Fruit fly (Drosophila melanogaster) whole organism, prepupa: ENCODE data around the gene RhoL.

ENCODE experiments used
- CG10669 ChIP-seq: fragments of 200-800 bp; sonication (Bioruptor generic); optimal IDR thresholded peaks from 3 replicates; lab custom pipeline; 2018; ENCODE audit warnings: missing biosample characterization, mild to moderate bottlenecking, missing genetic modification characterization, moderate library complexity
- CG11762 ChIP-seq: fragments of 200-800 bp; sonication (Bioruptor generic); optimal IDR thresholded peaks from 3 replicates; lab custom pipeline; 2016; ENCODE audit warnings: missing biosample characterization, missing genetic modification characterization; ENCODE audit not compliant: insufficient read depth
- CG11902 ChIP-seq: fragments of 200-800 bp; sonication (Bioruptor generic); optimal IDR thresholded peaks from 3 replicates; lab custom pipeline; 2016; ENCODE audit warnings: missing biosample characterization, missing genetic modification characterization
- CG15336 ChIP-seq: fragments of 200-800 bp; sonication (Bioruptor generic); IDR thresholded peaks from 2 replicates; pipeline ENCODE4 v1.3.6; 2022; ENCODE audit warnings: missing biosample characterization, missing genetic modification characterization
- CG1621 ChIP-seq: fragments of 200-800 bp; sonication (Bioruptor generic); optimal IDR thresholded peaks from 3 replicates; lab custom pipeline; 2018; ENCODE audit warnings: missing biosample characterization, mild to moderate bottlenecking, missing genetic modification characterization
- CG3032 ChIP-seq: fragments of 200-800 bp; optimal IDR thresholded peaks from 2 replicates; lab custom pipeline; 2019; ENCODE audit warnings: missing biosample characterization, mild to moderate bottlenecking, missing genetic modification characterization, moderate library complexity
- CG32006 ChIP-seq: fragments of 200-800 bp; sonication (Bioruptor generic); optimal IDR thresholded peaks from 3 replicates; lab custom pipeline; 2017; ENCODE audit warnings: missing biosample characterization, mild to moderate bottlenecking, missing genetic modification characterization
- CG6163 ChIP-seq: fragments of 200-800 bp; sonication (Bioruptor generic); IDR thresholded peaks from 3 replicates; pipeline ENCODE4 v1.3.6; 2022; ENCODE audit warnings: missing biosample characterization, missing genetic modification characterization
- CG6792 ChIP-seq: fragments of 200-800 bp; sonication (Bioruptor generic); optimal IDR thresholded peaks from 3 replicates; lab custom pipeline; 2016; ENCODE audit warnings: missing biosample characterization, missing genetic modification characterization
- CG6854 ChIP-seq: fragments of 200-800 bp; sonication (Bioruptor generic); optimal IDR thresholded peaks from 2 replicates; lab custom pipeline; 2017; ENCODE audit warnings: missing biosample characterization, mild to moderate bottlenecking, missing genetic modification characterization
- CG7368 ChIP-seq: fragments of 200-800 bp; sonication (Bioruptor generic); optimal IDR thresholded peaks from 3 replicates; lab custom pipeline; 2016; ENCODE audit warnings: missing biosample characterization, missing genetic modification characterization
- CG8119 ChIP-seq: fragments of 200-800 bp; sonication (Bioruptor generic); IDR thresholded peaks from 3 replicates; pipeline ENCODE4 v1.3.6; 2022; ENCODE audit warnings: missing biosample characterization, missing genetic modification characterization
- CG8319 ChIP-seq: fragments of 200-800 bp; sonication (Bioruptor generic); optimal IDR thresholded peaks from 3 replicates; lab custom pipeline; 2016; ENCODE audit warnings: missing biosample characterization, missing genetic modification characterization
- CG8632 ChIP-seq: fragments of 200-800 bp; sonication (Bioruptor generic); optimal IDR thresholded peaks from 3 replicates; lab custom pipeline; 2016; ENCODE audit warnings: missing biosample characterization, missing genetic modification characterization
- CG9139 ChIP-seq: fragments of 200-800 bp; sonication (Bioruptor generic); optimal IDR thresholded peaks from 3 replicates; lab custom pipeline; 2017; ENCODE audit warnings: missing biosample characterization, mild to moderate bottlenecking, missing genetic modification characterization
- Eip75B ChIP-seq: fragments of 200-800 bp; sonication (Bioruptor generic); optimal IDR thresholded peaks from 3 replicates; lab custom pipeline; 2016; ENCODE audit warnings: missing biosample characterization, missing genetic modification characterization
- Eip93F ChIP-seq: fragments of 200-800 bp; sonication (Bioruptor generic); optimal IDR thresholded peaks from 2 replicates; lab custom pipeline; 2016; ENCODE audit warnings: missing biosample characterization, mild to moderate bottlenecking, missing genetic modification characterization
- Ets96B ChIP-seq: fragments of 200-800 bp; optimal IDR thresholded peaks from 2 replicates; lab custom pipeline; 2019; ENCODE audit warnings: missing biosample characterization, mild to moderate bottlenecking, missing genetic modification characterization, moderate library complexity
- Gug ChIP-seq: fragments of 200-800 bp; sonication (Bioruptor generic); IDR thresholded peaks from 2 replicates; pipeline ENCODE4 v1.3.6; 2022; ENCODE audit warnings: missing biosample characterization, missing genetic modification characterization
- Sox102F ChIP-seq: fragments of 200-800 bp; sonication (Bioruptor generic); optimal IDR thresholded peaks from 2 replicates; lab custom pipeline; 2016; ENCODE audit warnings: missing biosample characterization, mild to moderate bottlenecking, missing genetic modification characterization
- Sox14 ChIP-seq: fragments of 200-800 bp; sonication (Bioruptor generic); optimal IDR thresholded peaks from 3 replicates; lab custom pipeline; 2016; ENCODE audit warnings: missing biosample characterization, missing genetic modification characterization
- Sox15 ChIP-seq: fragments of 200-800 bp; sonication (Bioruptor generic); optimal IDR thresholded peaks from 3 replicates; lab custom pipeline; 2016; ENCODE audit warnings: missing biosample characterization, missing genetic modification characterization
- achi ChIP-seq: fragments of 200-800 bp; sonication (Bioruptor generic); optimal IDR thresholded peaks from 3 replicates; lab custom pipeline; 2016; ENCODE audit warnings: missing biosample characterization, missing genetic modification characterization
- acj6 ChIP-seq: fragments of 200-800 bp; sonication (Bioruptor generic); optimal IDR thresholded peaks from 3 replicates; lab custom pipeline; 2016; ENCODE audit warnings: missing biosample characterization, missing genetic modification characterization
- cyc ChIP-seq: fragments of 200-800 bp; sonication (Bioruptor generic); optimal IDR thresholded peaks from 3 replicates; lab custom pipeline; 2016; ENCODE audit warnings: missing biosample characterization, missing genetic modification characterization
- dsx ChIP-seq: fragments of 200-800 bp; optimal IDR thresholded peaks from 3 replicates; lab custom pipeline; 2019; ENCODE audit warnings: missing biosample characterization, mild to moderate bottlenecking, missing genetic modification characterization, moderate library complexity; ENCODE audit not compliant: poor library complexity, severe bottlenecking
- eg ChIP-seq: fragments of 200-800 bp; sonication (Bioruptor generic); IDR thresholded peaks from 3 replicates; pipeline ENCODE4 v1.3.6; 2022; ENCODE audit warnings: missing biosample characterization, missing genetic modification characterization
- fd59A ChIP-seq: fragments of 200-800 bp; sonication (Bioruptor generic); optimal IDR thresholded peaks from 2 replicates; lab custom pipeline; 2017; ENCODE audit warnings: missing biosample characterization, mild to moderate bottlenecking, missing genetic modification characterization, missing genetic modification reagents
- fkh ChIP-seq: fragments of 200-800 bp; sonication (Bioruptor generic); optimal IDR thresholded peaks from 3 replicates; lab custom pipeline; 2017; ENCODE audit warnings: missing biosample characterization, mild to moderate bottlenecking, missing genetic modification characterization, moderate library complexity
- lz ChIP-seq: fragments of 200-800 bp; sonication (Bioruptor generic); optimal IDR thresholded peaks from 3 replicates; lab custom pipeline; 2016; ENCODE audit warnings: missing biosample characterization, missing genetic modification characterization
- net ChIP-seq: fragments of 200-800 bp; sonication (Bioruptor generic); optimal IDR thresholded peaks from 3 replicates; lab custom pipeline; 2016; ENCODE audit warnings: missing biosample characterization, missing genetic modification characterization
- pdm3 ChIP-seq: fragments of 200-800 bp; sonication (Bioruptor generic); optimal IDR thresholded peaks from 3 replicates; lab custom pipeline; 2016; ENCODE audit warnings: missing biosample characterization, missing genetic modification characterization
- salr ChIP-seq, 2 experiments: fragments of 200-800 bp; sonication (Bioruptor generic); optimal IDR thresholded peaks; 3 replicates each; lab custom pipeline; 2016 to 2018; ENCODE audit warnings: missing biosample characterization in 2 of 2, missing genetic modification characterization in 2 of 2, mild to moderate bottlenecking in 1 of 2
- spab ChIP-seq: fragments of 200-800 bp; sonication (Bioruptor generic); optimal IDR thresholded peaks from 2 replicates; lab custom pipeline; 2017; ENCODE audit warnings: missing biosample characterization, mild to moderate bottlenecking, missing genetic modification characterization, missing genetic modification reagents

RhoL gene

dm6 chr3R:9493627-9494626 lies 8.5 kb downstream of the RhoL start, which contains the start of gene CG16779 (continued):
- TF ChIP-seq cyc (GFP tag; lab: Kevin White, UChicago) (no peak), CG32006 (peak; percentile 67), CG1621 (tag; lab: Kevin White, UChicago) (peak; percentile 52), Sox14 (GFP tag; lab: Kevin White, UChicago) (peak; percentile 14), CG3032 (peak; percentile 15)

DNA sequence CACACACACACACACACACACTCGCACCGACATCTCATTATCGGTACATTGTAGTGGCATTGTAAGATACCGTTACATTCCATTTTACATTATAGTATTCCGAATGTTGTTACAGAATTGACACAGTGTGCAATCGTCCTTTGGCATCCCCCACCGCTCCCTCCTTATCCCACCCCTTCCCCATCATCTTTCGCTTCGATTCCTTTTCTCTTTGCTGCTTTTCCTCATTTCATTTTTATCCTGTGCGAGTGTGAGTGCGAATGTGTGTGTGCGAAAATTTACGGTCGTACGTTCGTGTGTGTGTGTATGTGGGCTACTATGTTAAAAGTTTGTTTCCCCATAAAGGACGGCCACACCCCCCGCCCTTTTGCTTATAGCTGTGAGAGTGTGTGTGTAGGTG lies 10.3 kb downstream of the RhoL start:
- TF ChIP-seq Sox14 (GFP tag; lab: Kevin White, UChicago), result no peak
- no peak for TF ChIP-seq achi
- no peak for TF ChIP-seq acj6 (GFP tag; lab: Kevin White, UChicago)
- TF ChIP-seq CG8119 (GFP tag; lab: Robert Waterston, UW), result no peak
- no peak for TF ChIP-seq CG8319 (GFP tag; lab: Kevin White, UChicago)
- TF ChIP-seq net (GFP tag; lab: Kevin White, UChicago), result no peak
- no peak for TF ChIP-seq dsx (GFP tag; lab: Kevin White, UChicago)
- TF ChIP-seq CG3032, result no peak
- no peak for TF ChIP-seq eg (GFP tag; lab: Robert Waterston, UW)
- TF ChIP-seq CG15336 (GFP tag; lab: Robert Waterston, UW), result no peak
- no peak for TF ChIP-seq CG8632 (GFP tag; lab: Kevin White, UChicago)
- no peak for TF ChIP-seq CG6854 (GFP tag; lab: Kevin White, UChicago)
- TF ChIP-seq fd59A, result no peak
- TF ChIP-seq Ets96B (tag; lab: Kevin White, UChicago), result no peak
- no peak for TF ChIP-seq CG10669 (GFP tag; lab: Kevin White, UChicago)
- no peak for TF ChIP-seq CG6163 (GFP tag; lab: Robert Waterston, UW)
- TF ChIP-seq CG11762, result no peak
- TF ChIP-seq CG9139, result no peak
- TF ChIP-seq lz (GFP tag; lab: Kevin White, UChicago), result no peak

DNA sequence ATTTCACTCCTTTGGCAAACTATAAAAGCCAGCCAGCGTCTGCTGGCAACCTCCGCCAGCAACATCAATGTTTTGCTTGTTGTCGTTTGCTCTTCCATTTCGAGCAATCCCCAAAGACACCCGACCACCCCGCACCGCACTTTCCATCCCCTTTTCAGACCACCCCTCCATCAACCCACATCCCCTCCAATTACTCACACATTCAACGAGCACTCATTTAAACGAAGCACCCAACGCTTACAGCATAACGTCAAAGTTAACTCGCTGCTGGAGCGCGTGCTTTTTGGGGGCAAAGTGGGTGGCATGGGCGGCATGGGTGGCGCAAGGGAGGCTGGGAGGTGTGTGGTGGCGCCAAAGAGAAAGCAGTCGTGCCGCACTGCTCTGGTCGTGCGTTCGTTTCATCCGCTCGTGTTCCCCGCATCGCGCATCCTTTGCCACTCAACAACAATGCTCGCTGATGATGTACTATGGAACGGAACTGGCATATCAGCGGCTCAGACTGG lies 11.3 kb downstream of the RhoL start:
- no peak for TF ChIP-seq CG1621 (tag; lab: Kevin White, UChicago)
- no peak for TF ChIP-seq CG15336 (GFP tag; lab: Robert Waterston, UW)
- peak; percentile 31 for TF ChIP-seq CG6854 (GFP tag; lab: Kevin White, UChicago)
- TF ChIP-seq fkh, result peak; percentile 1
- TF ChIP-seq Gug (GFP tag; lab: Robert Waterston, UW), result 0 out of 2 replicates have a peak, but pooled peaks have one; percentile 8
- no peak for TF ChIP-seq CG11762
- TF ChIP-seq CG7368 (GFP tag; lab: Kevin White, UChicago), result peak; percentile 12
- no peak for TF ChIP-seq spab (GFP tag; lab: Kevin White, UChicago)
- no peak for TF ChIP-seq Eip75B (GFP tag; lab: Kevin White, UChicago)
- TF ChIP-seq Sox15, result no peak
- TF ChIP-seq Eip93F (GFP tag; lab: Kevin White, UChicago), result no peak
- no peak for TF ChIP-seq dsx (GFP tag; lab: Kevin White, UChicago)
- TF ChIP-seq CG8632 (GFP tag; lab: Kevin White, UChicago), result no peak
- TF ChIP-seq salr (GFP tag; optimal IDR thresholded peaks at IDR 0.05; lab: Kevin White, UChicago), result no peak
- no peak for TF ChIP-seq acj6 (GFP tag; lab: Kevin White, UChicago)
- no peak for TF ChIP-seq CG6792 (GFP tag; lab: Kevin White, UChicago)
- TF ChIP-seq pdm3 (GFP tag; lab: Kevin White, UChicago), result no peak
- TF ChIP-seq CG11902 (GFP tag; lab: Kevin White, UChicago), result no peak
- no peak for TF ChIP-seq Sox102F (GFP tag; lab: Kevin White, UChicago)
- no peak for TF ChIP-seq eg (GFP tag; lab: Robert Waterston, UW)
